Fruit fly (Drosophila melanogaster): Measurements from ENCODE around the gene nmd.

The nmd gene

DNA sequence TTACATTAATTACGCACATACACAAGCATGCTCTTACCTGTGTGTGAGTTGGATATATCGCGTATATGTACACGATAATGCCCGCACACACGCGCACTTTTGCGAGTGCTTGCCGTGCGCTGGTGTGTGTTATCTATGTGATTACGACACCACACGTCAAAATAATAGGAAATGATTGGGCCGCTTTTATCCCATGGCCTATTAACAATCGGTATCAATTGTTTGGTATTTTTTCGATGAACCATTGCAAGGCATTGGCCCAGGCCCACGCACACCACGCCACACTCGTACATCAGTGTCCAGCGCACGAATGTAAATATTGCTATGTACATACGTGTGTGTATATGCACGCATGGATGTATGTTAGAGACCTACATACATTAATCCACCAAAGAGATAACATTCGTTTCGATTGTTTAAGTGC is 31.1 kb upstream of the nmd start (continued):
- peak; percentile 50 for TF ChIP-seq dm (GFP tag; optimal IDR thresholded peaks at IDR 0.05)
- TF ChIP-seq CG14710 (tag; optimal IDR thresholded peaks at IDR 0.05): peak; percentile 56
- peak; percentile 30 for TF ChIP-seq CG7786 (GFP tag; optimal IDR thresholded peaks at IDR 0.05)
- peak; percentile 85 for TF ChIP-seq Fer1 (GFP tag; optimal IDR thresholded peaks at IDR 0.05)
- peak; percentile 51 for TF ChIP-seq bbx (GFP tag; IDR thresholded peaks at IDR 0.05; ENCODE audit: partially characterized antibody)
- no peak for TF ChIP-seq fru (optimal IDR thresholded peaks at IDR 0.05)
- TF ChIP-seq CG2199 (GFP tag; IDR thresholded peaks at IDR 0.05): peak; percentile 86; the same call in 2 of the 3 replicates
- TF ChIP-seq CG12659 (GFP tag; optimal IDR thresholded peaks at IDR 0.05): peak; percentile 77
- TF ChIP-seq lilli (GFP tag; optimal IDR thresholded peaks at IDR 0.05): peak; percentile 51
- peak; percentile 40 for TF ChIP-seq ash1 (GFP tag; optimal IDR thresholded peaks at IDR 0.05)
- TF ChIP-seq danr (GFP tag; IDR thresholded peaks at IDR 0.05): no peak
- no peak for TF ChIP-seq CG9215 (GFP tag; IDR thresholded peaks at IDR 0.05)
- no peak; the same call in 2 of the 3 replicates for TF ChIP-seq zen2 (GFP tag; IDR thresholded peaks at IDR 0.05; ENCODE audit: partially characterized antibody)
- peak; percentile 38 to 97 for TF ChIP-seq Pdp1 (GFP tag; optimal IDR thresholded peaks at IDR 0.05)
- TF ChIP-seq CG7987 (GFP tag; optimal IDR thresholded peaks at IDR 0.05): peak; percentile 87
- TF ChIP-seq CG2116 (GFP tag; optimal IDR thresholded peaks at IDR 0.05): no peak
- peak; percentile 93 for TF ChIP-seq Med (GFP tag)
- TF ChIP-seq CG6854 (GFP tag; optimal IDR thresholded peaks at IDR 0.05): peak; percentile 71
- TF ChIP-seq wdn (GFP tag; IDR thresholded peaks at IDR 0.05): 0 out of 2 replicates have a peak, but pooled peaks have one; percentile 38
- TF ChIP-seq ken (GFP tag; IDR thresholded peaks at IDR 0.05): no peak
- peak; percentile 75; the same call in 1 of the 2 replicates for TF ChIP-seq CG1024 (GFP tag; IDR thresholded peaks at IDR 0.05)
- TF ChIP-seq zen (tag; optimal IDR thresholded peaks at IDR 0.05): peak; percentile 29
- peak; percentile 2 for TF ChIP-seq Chrac-16 (GFP tag; optimal IDR thresholded peaks at IDR 0.05)
- no peak for TF ChIP-seq CG12071 (GFP tag; optimal IDR thresholded peaks at IDR 0.05)
- TF ChIP-seq Ets97D (GFP tag; optimal IDR thresholded peaks at IDR 0.05): no peak
- peak; percentile 47 for TF ChIP-seq CG7556 (GFP tag; optimal IDR thresholded peaks at IDR 0.05)
- no peak for TF ChIP-seq CG9817 (tag; optimal IDR thresholded peaks at IDR 0.05)
- no peak for TF ChIP-seq al (GFP tag; IDR thresholded peaks at IDR 0.05)
- TF ChIP-seq NK7.1 (GFP tag; optimal IDR thresholded peaks at IDR 0.05): peak; percentile 34
- peak; percentile 43 to 48 for TF ChIP-seq bsh (GFP tag; optimal IDR thresholded peaks at IDR 0.05)
- no peak for TF ChIP-seq Neu2 (GFP tag; optimal IDR thresholded peaks at IDR 0.05; ENCODE audit: borderline replicate concordance)
- TF ChIP-seq CG13123 (GFP tag; optimal IDR thresholded peaks at IDR 0.05): peak; percentile 30
- peak; percentile 73 for TF ChIP-seq salm (tag; optimal IDR thresholded peaks at IDR 0.05)
- TF ChIP-seq vnd (GFP tag; IDR thresholded peaks at IDR 0.05; ENCODE audit: partially characterized antibody): no peak; the same call in 2 of the 3 replicates
- peak in 1 of 2 experiments; percentile 95 for TF ChIP-seq eve (GFP tag; optimal IDR thresholded peaks at IDR 0.05)
- TF ChIP-seq hb (GFP tag; IDR thresholded peaks at IDR 0.05; ENCODE audit: partially characterized antibody): no peak
- peak; percentile 97 for TF ChIP-seq CG11696 (GFP tag; IDR thresholded peaks at IDR 0.05)
- no peak for TF ChIP-seq CG7928 (GFP tag; optimal IDR thresholded peaks at IDR 0.05)
- no peak for TF ChIP-seq CG8765 (GFP tag; IDR thresholded peaks at IDR 0.05)
- TF ChIP-seq pnt (GFP tag; optimal IDR thresholded peaks at IDR 0.05): peak; percentile 27
- no peak for TF ChIP-seq HLH4C (GFP tag; IDR thresholded peaks at IDR 0.05; ENCODE audit: partially characterized antibody)
- no peak for TF ChIP-seq CG6654 (GFP tag; optimal IDR thresholded peaks at IDR 0.05)
- TF ChIP-seq ssp (GFP tag; IDR thresholded peaks at IDR 0.05): no peak
- peak; percentile 74 for TF ChIP-seq Bgb (GFP tag; IDR thresholded peaks at IDR 0.05; ENCODE audit: partially characterized antibody)
- peak; percentile 76 for TF ChIP-seq CG33557 (GFP tag; optimal IDR thresholded peaks at IDR 0.05)
- TF ChIP-seq CG8944 (GFP tag; optimal IDR thresholded peaks at IDR 0.05): no peak
- no peak for TF ChIP-seq Hmx (GFP tag; optimal IDR thresholded peaks at IDR 0.05)
- peak; percentile 52 for TF ChIP-seq ems (GFP tag; optimal IDR thresholded peaks at IDR 0.05)
- TF ChIP-seq cad (GFP tag; optimal IDR thresholded peaks at IDR 0.05): no peak
- peak in 1 of 3 experiments; percentile 33 for TF ChIP-seq Stat92E (GFP tag; optimal IDR thresholded peaks at IDR 0.05)
